Worm (Caenorhabditis elegans) whole organism, young adult: ENCODE results near the gene F47F2.3.
A peak's percentile ranks its signal among the peaks of the same experiment; 100 is the strongest.

Experiments used
- B0019.2 ChIP-seq: fragments of 200-800 bp; sonication (Bioruptor generic); conservative IDR thresholded peaks from 2 replicates; pipeline ENCODE4 v1.3.6; 2022; ENCODE audit warnings: missing genetic modification reagents, missing genetic modification characterization, missing compliant biosample characterization
- C17E4.6 ChIP-seq: fragments of 200-800 bp; sonication (Bioruptor generic); IDR thresholded peaks from 2 replicates; pipeline ENCODE4 v1.3.6; 2022; ENCODE audit warnings: missing genetic modification reagents, missing genetic modification characterization, missing compliant biosample characterization
- D2030.7 ChIP-seq: fragments of 200-800 bp; sonication (Bioruptor generic); IDR thresholded peaks from 2 replicates; pipeline ENCODE4 v1.3.6; 2022; ENCODE audit warnings: missing genetic modification reagents, missing genetic modification characterization, missing compliant biosample characterization
- F10E7.11 ChIP-seq: sonication (generic microtip); optimal IDR thresholded peaks from 2 replicates; lab custom pipeline; 2017; ENCODE audit warnings: mild to moderate bottlenecking, missing genetic modification characterization, moderate library complexity, missing compliant biosample characterization
- F22D6.2 ChIP-seq: sonication (generic microtip); optimal IDR thresholded peaks from 2 replicates; lab custom pipeline; 2016; ENCODE audit warnings: mild to moderate bottlenecking, missing genetic modification characterization, missing compliant biosample characterization
- F37B4.10 ChIP-seq: fragments of 200-800 bp; sonication (Bioruptor generic); IDR thresholded peaks from 2 replicates; pipeline ENCODE4 v1.3.6; 2022; ENCODE audit warnings: missing genetic modification characterization, missing compliant biosample characterization
- F39B2.1 ChIP-seq: fragments of 200-800 bp; sonication (Bioruptor generic); IDR thresholded peaks from 2 replicates; pipeline ENCODE4 v1.3.6; 2022; ENCODE audit warnings: missing genetic modification reagents, missing genetic modification characterization, missing compliant biosample characterization
- F55B11.4 ChIP-seq: sonication (generic microtip); optimal IDR thresholded peaks from 2 replicates; lab custom pipeline; 2016; ENCODE audit warnings: missing compliant biosample characterization, missing genetic modification characterization, borderline replicate concordance; ENCODE audit not compliant: insufficient read depth
- K12H6.12 ChIP-seq: fragments of 200-800 bp; sonication (Bioruptor generic); optimal IDR thresholded peaks from 2 replicates; lab custom pipeline; 2018; ENCODE audit warnings: mild to moderate bottlenecking, missing genetic modification characterization, missing compliant biosample characterization
- T26A5.8 ChIP-seq: sonication (generic microtip); optimal IDR thresholded peaks from 2 replicates; lab custom pipeline; 2016; ENCODE audit warnings: missing genetic modification characterization, missing compliant biosample characterization
- Y67H2A.10 ChIP-seq: fragments of 200-800 bp; sonication (Bioruptor generic); conservative IDR thresholded peaks from 2 replicates; pipeline ENCODE4 v1.3.6; 2022; ENCODE audit warnings: missing genetic modification reagents, missing genetic modification characterization, missing compliant biosample characterization
- ZK185.1 ChIP-seq: sonication (generic microtip); optimal IDR thresholded peaks from 2 replicates; lab custom pipeline; 2016; ENCODE audit warnings: mild to moderate bottlenecking, missing genetic modification characterization, missing compliant biosample characterization; ENCODE audit not compliant: poor library complexity, severe bottlenecking
- athp-1 ChIP-seq: sonication (generic microtip); optimal IDR thresholded peaks from 2 replicates; lab custom pipeline; 2017; ENCODE audit warnings: mild to moderate bottlenecking, missing genetic modification characterization, missing compliant biosample characterization
- attf-3 ChIP-seq: fragments of 200-800 bp; sonication (Bioruptor generic); conservative IDR thresholded peaks from 2 replicates; pipeline ENCODE4 v1.3.6; 2022; ENCODE audit warnings: missing genetic modification reagents, missing genetic modification characterization, missing compliant biosample characterization
- attf-5 ChIP-seq: fragments of 200-800 bp; sonication (Bioruptor generic); optimal IDR thresholded peaks from 2 replicates; lab custom pipeline; 2018; ENCODE audit warnings: mild to moderate bottlenecking, missing genetic modification characterization, missing compliant biosample characterization
- bed-2 ChIP-seq: fragments of 200-800 bp; sonication (Bioruptor generic); IDR thresholded peaks from 2 replicates; pipeline ENCODE4 v1.3.6; 2022; ENCODE audit warnings: missing genetic modification reagents, missing genetic modification characterization, missing compliant biosample characterization
- cebp-1 ChIP-seq, 2 experiments: fragments of 200-800 bp in 1 of 2; sonication (Bioruptor generic) in 1 of 2; sonication (generic microtip) in 1 of 2; IDR thresholded peaks in 1 of 2; optimal IDR thresholded peaks in 1 of 2; 2 replicates each; pipeline versions ENCODE4 v1.3.6 to Lab custom; 2017 to 2022; ENCODE audit warnings: missing compliant biosample characterization in 2 of 2, missing genetic modification characterization in 2 of 2, mild to moderate bottlenecking in 1 of 2, missing genetic modification reagents in 1 of 2, moderate library complexity in 1 of 2
- ceh-79 ChIP-seq: sonication (generic microtip); optimal IDR thresholded peaks from 2 replicates; lab custom pipeline; 2017; ENCODE audit warnings: mild to moderate bottlenecking, missing genetic modification characterization, missing compliant biosample characterization
- die-1 ChIP-seq: sonication (generic microtip); optimal IDR thresholded peaks from 2 replicates; lab custom pipeline; 2016; ENCODE audit warnings: missing genotype, mild to moderate bottlenecking, missing genetic modification characterization, missing compliant biosample characterization
- dpff-1 ChIP-seq: sonication (generic microtip); optimal IDR thresholded peaks from 2 replicates; lab custom pipeline; 2017; ENCODE audit warnings: mild to moderate bottlenecking, missing genetic modification characterization, missing compliant biosample characterization
- egrh-3 ChIP-seq: fragments of 200-800 bp; sonication (Bioruptor generic); IDR thresholded peaks from 2 replicates; pipeline ENCODE4 v1.3.6; 2022; ENCODE audit warnings: missing genetic modification reagents, missing genetic modification characterization, missing compliant biosample characterization
- ekl-4 ChIP-seq: fragments of 200-800 bp; sonication (Bioruptor generic); IDR thresholded peaks from 2 replicates; pipeline ENCODE4 v1.3.6; 2022; ENCODE audit warnings: missing genetic modification reagents, missing genetic modification characterization, missing compliant biosample characterization
- ets-4 ChIP-seq: fragments of 200-800 bp; sonication (Bioruptor generic); optimal IDR thresholded peaks from 2 replicates; lab custom pipeline; 2018; ENCODE audit warnings: mild to moderate bottlenecking, missing genetic modification characterization, missing compliant biosample characterization
- fkh-3 ChIP-seq: sonication (generic microtip); optimal IDR thresholded peaks from 2 replicates; lab custom pipeline; 2016; ENCODE audit warnings: mild to moderate bottlenecking, missing genetic modification characterization, missing compliant biosample characterization
- gei-17 ChIP-seq: fragments of 200-800 bp; sonication (Bioruptor generic); optimal IDR thresholded peaks from 2 replicates; lab custom pipeline; 2018; ENCODE audit warnings: mild to moderate bottlenecking, missing genetic modification characterization, missing compliant biosample characterization
- hmg-1.2 ChIP-seq: fragments of 200-800 bp; sonication (Bioruptor generic); IDR thresholded peaks from 2 replicates; pipeline ENCODE4 v1.3.6; 2022; ENCODE audit warnings: missing genetic modification reagents, missing genetic modification characterization, missing compliant biosample characterization
- lag-1 ChIP-seq: fragments of 200-800 bp; sonication (Bioruptor generic); IDR thresholded peaks from 2 replicates; pipeline ENCODE4 v1.3.6; 2022; ENCODE audit warnings: missing genetic modification reagents, missing genetic modification characterization, missing compliant biosample characterization
- let-607 ChIP-seq, 2 experiments: fragments of 200-800 bp in 1 of 2; sonication (Bioruptor generic) in 1 of 2; sonication (generic microtip) in 1 of 2; optimal IDR thresholded peaks; 2 replicates each; lab custom pipeline; 2016 to 2018; ENCODE audit warnings: mild to moderate bottlenecking in 2 of 2, missing compliant biosample characterization in 2 of 2, missing genetic modification characterization in 2 of 2, moderate library complexity in 2 of 2, missing genotype in 1 of 2
- lsy-27 ChIP-seq: sonication (generic microtip); optimal IDR thresholded peaks from 2 replicates; lab custom pipeline; 2017; ENCODE audit warnings: missing genetic modification characterization, mild to moderate bottlenecking, missing compliant biosample characterization, antibody characterized with exemption, missing genotype, borderline replicate concordance; ENCODE audit not compliant: insufficient read depth
- madf-3 ChIP-seq: fragments of 200-800 bp; sonication (Bioruptor generic); IDR thresholded peaks from 2 replicates; pipeline ENCODE4 v1.3.6; 2022; ENCODE audit warnings: missing genetic modification reagents, missing genetic modification characterization, missing compliant biosample characterization
- mel-28 ChIP-seq: sonication (generic microtip); optimal IDR thresholded peaks from 2 replicates; lab custom pipeline; 2016; ENCODE audit warnings: borderline replicate concordance, mild to moderate bottlenecking, missing genetic modification characterization, missing compliant biosample characterization
- nfya-2 ChIP-seq: fragments of 200-800 bp; sonication (Bioruptor generic); IDR thresholded peaks from 2 replicates; pipeline ENCODE4 v1.3.6; 2022; ENCODE audit warnings: missing genetic modification reagents, missing genetic modification characterization, missing compliant biosample characterization
- nhr-120 ChIP-seq: fragments of 200-800 bp; sonication (Bioruptor generic); IDR thresholded peaks from 2 replicates; pipeline ENCODE4 v1.3.6; 2022; ENCODE audit warnings: missing genetic modification characterization, missing compliant biosample characterization
- nhr-80 ChIP-seq: sonication (generic microtip); optimal IDR thresholded peaks from 2 replicates; lab custom pipeline; 2016; ENCODE audit warnings: missing genetic modification characterization, missing compliant biosample characterization
- nhr-90 ChIP-seq: sonication (generic microtip); optimal IDR thresholded peaks from 2 replicates; lab custom pipeline; 2016; ENCODE audit warnings: missing genotype, mild to moderate bottlenecking, missing genetic modification characterization, missing compliant biosample characterization
- pha-4 ChIP-seq: fragments of 150-350 bp; sonication (generic microtip); optimal IDR thresholded peaks from 2 replicates; lab custom pipeline; 2014; ENCODE audit warnings: missing biosample characterization, missing genetic modification reagents, missing genetic modification characterization
- rcor-1 ChIP-seq: fragments of 200-800 bp; sonication (Bioruptor generic); IDR thresholded peaks from 2 replicates; pipeline ENCODE4 v1.3.6; 2022; ENCODE audit warnings: missing genetic modification reagents, missing genetic modification characterization, missing compliant biosample characterization
- rec-8 ChIP-seq, 2 experiments: sonication (generic microtip); optimal IDR thresholded peaks; 2 replicates each; lab custom pipeline; 2016; ENCODE audit warnings: mild to moderate bottlenecking in 2 of 2, missing genetic modification characterization in 2 of 2, missing genetic modification reagents in 2 of 2, missing genotype in 2 of 2, missing biosample characterization in 1 of 2, missing compliant biosample characterization in 1 of 2, moderate library complexity in 1 of 2
- rpc-1 ChIP-seq, 2 experiments: fragments of 150-350 bp in 1 of 2; sonication (generic microtip) in 1 of 2; optimal IDR thresholded peaks; 2 replicates each; lab custom pipeline; 2014 to 2018; ENCODE audit warnings: missing biosample characterization in 1 of 2, missing genetic modification characterization in 1 of 2, missing genetic modification reagents in 1 of 2, missing genotype in 1 of 2
- somi-1 ChIP-seq: fragments of 200-800 bp; sonication (Bioruptor generic); optimal IDR thresholded peaks from 2 replicates; lab custom pipeline; 2018; ENCODE audit warnings: mild to moderate bottlenecking, missing genetic modification characterization, missing compliant biosample characterization
- sptf-2 ChIP-seq: fragments of 200-800 bp; sonication (Bioruptor generic); optimal IDR thresholded peaks from 2 replicates; lab custom pipeline; 2018; ENCODE audit warnings: mild to moderate bottlenecking, missing genetic modification characterization, missing compliant biosample characterization
- tbp1 ChIP-seq: fragments of 200-800 bp; sonication (Bioruptor generic); optimal IDR thresholded peaks from 2 replicates; lab custom pipeline; 2018; ENCODE audit warnings: mild to moderate bottlenecking, missing genetic modification characterization, missing compliant biosample characterization
- xnd-1 ChIP-seq: sonication (generic microtip); optimal IDR thresholded peaks from 2 replicates; lab custom pipeline; 2016; ENCODE audit warnings: missing genotype, missing genetic modification reagents, missing genetic modification characterization, missing compliant biosample characterization
- zfh-2 ChIP-seq: fragments of 200-800 bp; sonication (Bioruptor generic); conservative IDR thresholded peaks from 2 replicates; pipeline ENCODE4 v1.3.6; 2022; ENCODE audit warnings: missing genetic modification reagents, missing genetic modification characterization, missing compliant biosample characterization
- zim-3 ChIP-seq: sonication (generic microtip); optimal IDR thresholded peaks from 2 replicates; lab custom pipeline; 2017; ENCODE audit warnings: mild to moderate bottlenecking, missing genetic modification characterization, moderate library complexity, missing compliant biosample characterization
- ztf-18 ChIP-seq: sonication (generic microtip); optimal IDR thresholded peaks from 2 replicates; lab custom pipeline; 2016; ENCODE audit warnings: missing genotype, mild to moderate bottlenecking, missing genetic modification characterization, missing compliant biosample characterization
- ztf-26 ChIP-seq: sonication (generic microtip); optimal IDR thresholded peaks from 2 replicates; lab custom pipeline; 2017; ENCODE audit warnings: missing genetic modification characterization, missing compliant biosample characterization

The F47F2.3 gene

DNA sequence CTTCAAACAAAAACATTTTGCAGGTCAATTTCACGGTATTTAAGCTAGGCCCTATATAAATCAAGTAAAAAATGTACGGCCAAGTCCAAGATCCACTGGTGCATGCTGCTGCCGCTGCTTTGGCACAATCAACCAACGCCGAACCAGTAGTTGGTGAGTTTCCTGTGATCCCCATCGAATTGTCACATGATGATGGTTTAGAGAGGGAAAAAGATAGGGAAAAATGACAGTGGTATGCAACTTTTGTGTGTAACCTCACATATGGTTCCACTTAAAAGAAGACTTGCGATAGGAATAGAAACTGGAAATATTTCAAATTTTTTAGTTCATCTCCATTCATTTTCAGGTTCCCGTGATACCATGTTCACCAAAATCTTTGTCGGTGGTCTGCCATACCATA is 9.1 kb upstream of the F47F2.3 start, which contains the start of gene sup-12:
sup-12 (plus strand) TSS at position 17 of the 400 bp plus-strand sequence.
- no peak for TF ChIP-seq lag-1 (GFP tag; lab: Robert Waterston, UW)
- TF ChIP-seq Y67H2A.10 = no peak
- TF ChIP-seq ztf-26 = no peak
- TF ChIP-seq ZK185.1 (tag; lab: Kevin White, UChicago) = no peak
- TF ChIP-seq C17E4.6 (GFP tag; lab: Robert Waterston, UW) = no peak
- TF ChIP-seq T26A5.8 (tag; lab: Kevin White, UChicago) = no peak
- no peak for TF ChIP-seq athp-1
- TF ChIP-seq nhr-120 (GFP tag; lab: Robert Waterston, UW) = no peak
- TF ChIP-seq somi-1 (GFP tag; lab: Kevin White, UChicago) = no peak
- no peak for TF ChIP-seq lsy-27 (tag; lab: Kevin White, UChicago)
- no peak for TF ChIP-seq rcor-1 (GFP tag; lab: Robert Waterston, UW)
- no peak for TF ChIP-seq let-607 (tag; optimal IDR thresholded peaks at IDR 0.05; lab: Kevin White, UChicago)
- TF ChIP-seq tbp1 (GFP tag; lab: Kevin White, UChicago) = no peak
- no peak for TF ChIP-seq nhr-80
- no peak for TF ChIP-seq ekl-4 (GFP tag; lab: Robert Waterston, UW)
- no peak for TF ChIP-seq F10E7.11 (tag; lab: Kevin White, UChicago)
- TF ChIP-seq die-1 (tag; lab: Kevin White, UChicago) = no peak

DNA sequence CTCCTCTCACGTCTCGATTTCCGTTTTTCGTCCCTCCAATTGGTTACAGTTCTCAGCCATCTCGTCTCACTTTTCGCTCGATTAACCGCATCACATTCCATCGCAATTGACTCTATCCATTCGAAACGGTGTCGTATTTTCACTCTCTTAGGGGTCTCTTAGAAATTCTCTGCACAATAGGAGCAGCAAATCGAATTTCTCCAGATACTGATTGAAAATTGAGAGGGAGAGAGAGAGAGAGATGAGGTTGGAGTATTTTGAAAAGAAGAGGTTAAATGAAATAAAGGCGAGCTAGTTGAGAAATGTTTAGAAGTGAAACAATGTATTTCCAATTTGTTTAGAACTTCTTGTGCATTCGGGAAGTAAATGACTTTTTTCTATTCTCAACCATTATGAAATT is 5.9 kb upstream of the F47F2.3 start:
- TF ChIP-seq F22D6.2 (tag; lab: Kevin White, UChicago) (no peak), F39B2.1 (no peak), xnd-1 (tag; lab: Kevin White, UChicago) (no peak), ceh-79 (tag; lab: Kevin White, UChicago) (no peak), dpff-1 (no peak), F37B4.10 (no peak), B0019.2 (GFP tag; lab: Robert Waterston, UW) (no peak), nhr-90 (tag; lab: Kevin White, UChicago) (no peak), F55B11.4 (no peak), fkh-3 (tag; lab: Kevin White, UChicago) (no peak), ztf-18 (tag; lab: Kevin White, UChicago) (no peak), nfya-2 (no peak), D2030.7 (GFP tag; lab: Robert Waterston, UW) (no peak), bed-2 (GFP tag; lab: Robert Waterston, UW) (no peak), rpc-1 (optimal IDR thresholded peaks at IDR 0.05; lab: Kevin White, UChicago) (no peak), rpc-1 (tag; optimal IDR thresholded peaks at IDR 0.05; lab: Kevin White, UChicago) (no peak), gei-17 (GFP tag; lab: Kevin White, UChicago) (no peak), mel-28 (tag; lab: Kevin White, UChicago) (no peak), rec-8 (tag; optimal IDR thresholded peaks at IDR 0.05; lab: Kevin White, UChicago) (no peak), ets-4 (GFP tag; lab: Kevin White, UChicago) (no peak)

DNA sequence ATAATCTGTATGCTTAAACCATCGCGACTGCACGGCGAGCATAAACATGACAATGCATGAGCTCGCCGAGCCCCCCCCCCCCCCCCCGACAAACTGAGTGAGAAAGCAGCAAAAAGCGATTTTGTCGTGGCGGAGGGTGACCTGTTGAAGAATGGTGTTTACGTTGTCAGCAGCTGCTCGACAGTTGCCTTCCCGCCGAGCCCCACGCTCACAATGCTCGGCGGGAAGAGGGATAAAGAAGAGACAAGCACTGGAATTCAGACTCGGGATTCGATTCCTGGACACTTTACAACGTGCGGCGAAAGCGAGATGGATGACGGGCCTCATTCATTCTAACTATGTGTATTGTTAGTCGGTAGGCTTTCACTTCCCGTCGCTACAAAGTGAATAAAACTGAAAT is 5.2 kb upstream of the F47F2.3 start:
- TF ChIP-seq dpff-1 = no peak
- TF ChIP-seq sptf-2 (GFP tag; lab: Kevin White, UChicago) = no peak
- TF ChIP-seq cebp-1 (GFP tag; IDR thresholded peaks at IDR 0.05; lab: Robert Waterston, UW) = no peak
- no peak for TF ChIP-seq cebp-1 (tag; optimal IDR thresholded peaks at IDR 0.05; lab: Kevin White, UChicago)
- no peak for TF ChIP-seq die-1 (tag; lab: Kevin White, UChicago)
- TF ChIP-seq pha-4 (tag; lab: Kevin White, UChicago) = no peak
- peak; percentile 94 for TF ChIP-seq zfh-2
- TF ChIP-seq egrh-3 = 0 out of 2 replicates have a peak, but pooled peaks have one; percentile 62
- no peak for TF ChIP-seq attf-5 (GFP tag; lab: Kevin White, UChicago)
- no peak for TF ChIP-seq attf-3
- no peak for TF ChIP-seq nhr-80
- no peak for TF ChIP-seq hmg-1.2
- TF ChIP-seq lag-1 (GFP tag; lab: Robert Waterston, UW) = no peak
- TF ChIP-seq madf-3 (GFP tag; lab: Robert Waterston, UW) = no peak
- TF ChIP-seq K12H6.12 (tag; lab: Kevin White, UChicago) = peak; percentile 9
- TF ChIP-seq zim-3 (tag; lab: Kevin White, UChicago) = no peak
